Fruit fly (Drosophila melanogaster): ENCODE measurements around the gene Rchy1.

Gene Rchy1

dm6 chr2L:6426329-6426728 is 39.1 kb downstream of the Rchy1 start:
- no peak for TF ChIP-seq pdm3 (GFP tag; optimal IDR thresholded peaks at IDR 0.05)
- TF ChIP-seq eg (GFP tag; IDR thresholded peaks at IDR 0.05): no peak
- TF ChIP-seq CG8119 (GFP tag; IDR thresholded peaks at IDR 0.05): no peak
- no peak for TF ChIP-seq Smox (GFP tag; optimal IDR thresholded peaks at IDR 0.05)
- TF ChIP-seq Hr4 (GFP tag; optimal IDR thresholded peaks at IDR 0.05): no peak
- no peak for TF ChIP-seq dac (GFP tag; optimal IDR thresholded peaks at IDR 0.05)
- no peak for TF ChIP-seq CG8632 (GFP tag; optimal IDR thresholded peaks at IDR 0.05)

- TF ChIP-seq Eip78C (GFP tag): peak; percentile 48
- no peak for TF ChIP-seq CG6163 (GFP tag; IDR thresholded peaks at IDR 0.05)
- TF ChIP-seq Ets21C (GFP tag; optimal IDR thresholded peaks at IDR 0.05): no peak
- TF ChIP-seq Sox14 (GFP tag; optimal IDR thresholded peaks at IDR 0.05): no peak
- TF ChIP-seq svp (GFP tag): peak; percentile 74
These were observed 41.3 kb downstream of the Rchy1 start, which contains the start of gene Fic for dm6 chr2L:6424198-6424597. Fic (plus strand) TSS chr2L:6424336.

- no peak for TF ChIP-seq ss (GFP tag; optimal IDR thresholded peaks at IDR 0.05)
- no peak for TF ChIP-seq fkh (GFP tag; optimal IDR thresholded peaks at IDR 0.05)
- TF ChIP-seq fd85E (GFP tag; optimal IDR thresholded peaks at IDR 0.05): no peak
- no peak for TF ChIP-seq CG15336 (GFP tag; IDR thresholded peaks at IDR 0.05)
- TF ChIP-seq svp (GFP tag): peak; percentile 86
- TF ChIP-seq dsx (GFP tag; optimal IDR thresholded peaks at IDR 0.05; ENCODE audit: poor library complexity, severe bottlenecking): no peak
- no peak for TF ChIP-seq Sox102F (GFP tag; optimal IDR thresholded peaks at IDR 0.05)
- no peak for TF ChIP-seq cyc (GFP tag; optimal IDR thresholded peaks at IDR 0.05)
- TF ChIP-seq Ets96B (tag; optimal IDR thresholded peaks at IDR 0.05): no peak
- TF ChIP-seq eg (GFP tag; IDR thresholded peaks at IDR 0.05): 0 out of 3 replicates have a peak, but pooled peaks have one; percentile 14
These were observed 42.3 kb downstream of the Rchy1 start, which contains the start of gene Tig for dm6 chr2L:6423148-6423547. Tig (minus strand) TSS chr2L:6423310.

dm6 chr2L:6422488-6422887 is 43.0 kb downstream of the Rchy1 start:
- TF ChIP-seq CG34406 (GFP tag; optimal IDR thresholded peaks at IDR 0.05) (no peak), svp (GFP tag) (peak; percentile 94)

dm6 chr2L:6421495-6421894 is 44.0 kb downstream of the Rchy1 start:
- TF ChIP-seq svp (GFP tag) (peak; percentile 71), CG9139 (GFP tag; optimal IDR thresholded peaks at IDR 0.05) (no peak)

dm6 chr2L:6411953-6412352 is 53.5 kb downstream of the Rchy1 start, which contains the start of gene CG13982:
CG13982 (plus strand) TSS chr2L:6412315.
- TF ChIP-seq svp (GFP tag): peak; percentile 17
- TF ChIP-seq CG11294 (GFP tag; IDR thresholded peaks at IDR 0.05): no peak
- no peak for TF ChIP-seq Sox102F (GFP tag; optimal IDR thresholded peaks at IDR 0.05)

- TF ChIP-seq CG16779 (tag; optimal IDR thresholded peaks at IDR 0.05) (no peak), esn (GFP tag; optimal IDR thresholded peaks at IDR 0.05) (no peak), Eip78C (GFP tag) (peak; percentile 33), eg (GFP tag; IDR thresholded peaks at IDR 0.05) (0 out of 3 replicates have a peak, but pooled peaks have one; percentile 35), svp (GFP tag) (peak; percentile 30), Eip75B (GFP tag; optimal IDR thresholded peaks at IDR 0.05) (peak; percentile 23), CG4318 (GFP tag; optimal IDR thresholded peaks at IDR 0.05) (no peak)
These were observed 54.2 kb downstream of the Rchy1 start, which contains the start of gene DIP-epsilon for dm6 chr2L:6411089-6411757. DIP-epsilon (minus strand) TSS chr2L:6411326.

Measured in whole organism, prepupa.